Worm (Caenorhabditis elegans): ENCODE measurements around the gene abu-15.

Gene abu-15

DNA sequence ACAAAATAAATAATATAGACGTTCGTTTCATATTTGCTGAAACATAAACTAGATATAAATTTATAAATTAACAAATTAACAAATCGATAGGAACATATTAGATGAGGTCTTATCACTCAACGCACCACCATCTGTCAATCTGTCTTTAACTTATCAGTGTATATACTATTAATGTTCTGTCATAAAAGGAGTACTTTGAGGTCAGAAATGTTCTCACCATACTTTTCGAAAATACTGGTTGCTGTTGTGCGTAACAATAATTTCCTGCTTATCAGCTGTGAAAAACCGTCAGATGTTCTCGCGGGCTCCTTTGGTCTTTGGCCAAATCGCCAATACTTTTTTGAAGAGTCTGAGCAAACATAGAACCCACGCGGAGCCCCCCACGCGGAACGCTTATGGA, 34.1 kb downstream of the abu-15 start, which contains the start of gene C03A7.13 (continued):
- TF ChIP-seq fos-1 (tag; optimal IDR thresholded peaks at IDR 0.05) (no peak), nhr-11 (tag; optimal IDR thresholded peaks at IDR 0.05) (no peak), unc-62 (GFP tag; optimal IDR thresholded peaks at IDR 0.05) (no peak), ztf-4 (tag; optimal IDR thresholded peaks at IDR 0.05) (no peak)

DNA sequence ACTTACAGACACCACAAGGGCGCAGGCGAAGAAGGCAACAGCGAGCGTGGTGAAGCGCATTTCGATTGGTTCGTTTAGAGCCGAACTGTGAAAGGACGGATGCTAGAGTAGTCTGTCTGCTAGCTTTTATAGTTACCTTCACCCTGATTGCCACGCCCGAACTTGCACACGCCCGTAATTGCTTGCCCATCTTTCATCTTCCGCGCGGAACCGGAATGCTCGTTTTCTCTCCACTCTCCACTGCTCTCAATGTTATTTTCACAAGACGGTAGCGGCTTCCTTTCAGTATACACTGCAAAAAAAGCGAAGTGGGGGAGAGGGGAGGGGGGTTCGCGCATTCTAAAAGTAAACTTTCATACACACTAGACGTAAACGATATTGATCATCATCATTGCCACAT, 36.1 kb downstream of the abu-15 start, which contains the start of gene abu-8:
abu-8 (minus strand) TSS at position 101 of the 400 bp plus-strand sequence.
- TF ChIP-seq nhr-20 (tag; optimal IDR thresholded peaks at IDR 0.05) (no peak), hlh-17 (GFP tag; optimal IDR thresholded peaks at IDR 0.05; ENCODE audit: borderline replicate concordance) (no peak), unc-86 (tag; optimal IDR thresholded peaks at IDR 0.05) (no peak), ceh-90 (tag; optimal IDR thresholded peaks at IDR 0.05) (no peak), lin-13 (GFP tag; optimal IDR thresholded peaks at IDR 0.05) (no peak), dpl-1 (GFP tag; optimal IDR thresholded peaks at IDR 0.05) (no peak), elt-3 (tag; optimal IDR thresholded peaks at IDR 0.05) (no peak), egl-27 (tag; optimal IDR thresholded peaks at IDR 0.05) (no peak), ceh-8 (GFP tag; optimal IDR thresholded peaks at IDR 0.05) (no peak), hlh-4 (tag; optimal IDR thresholded peaks at IDR 0.05) (no peak), ama-1 (optimal IDR thresholded peaks at IDR 0.05) (no peak), jun-1 (tag; optimal IDR thresholded peaks at IDR 0.05) (no peak), sptf-1 (tag; optimal IDR thresholded peaks at IDR 0.05) (no peak)

DNA sequence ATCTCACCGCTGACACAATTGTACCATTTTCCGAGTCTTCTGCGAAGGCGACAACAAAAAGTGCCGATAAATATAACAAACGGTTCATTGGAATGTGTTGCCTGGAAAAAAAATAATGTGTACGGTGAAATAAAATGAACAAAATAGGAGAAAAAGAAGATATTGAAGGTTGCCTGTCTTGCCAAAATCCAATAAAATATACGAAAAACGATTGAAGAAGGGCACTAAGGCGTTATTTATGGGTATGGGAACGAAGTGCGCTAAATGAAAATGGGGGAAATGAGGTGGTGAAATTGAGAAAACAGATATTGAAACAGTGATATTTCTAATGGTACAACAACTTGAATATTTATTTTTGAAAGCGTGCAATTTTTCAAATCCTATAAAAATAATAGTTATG, 39.8 kb downstream of the abu-15 start, which contains the start of gene Y47A7.2:
Y47A7.2 (minus strand) TSS at position 101 of the 400 bp plus-strand sequence.
- TF ChIP-seq hlh-17 (GFP tag; optimal IDR thresholded peaks at IDR 0.05; ENCODE audit: borderline replicate concordance) = no peak
- TF ChIP-seq pag-3 (tag; optimal IDR thresholded peaks at IDR 0.05; ENCODE audit: borderline replicate concordance, insufficient read depth) = no peak
- TF ChIP-seq nhr-71 (tag; optimal IDR thresholded peaks at IDR 0.05) = no peak
- TF ChIP-seq nhr-85 (tag) = no peak
- no peak for TF ChIP-seq efl-3 (GFP tag; optimal IDR thresholded peaks at IDR 0.05)
- TF ChIP-seq nhr-28 (tag; optimal IDR thresholded peaks at IDR 0.05) = no peak
- TF ChIP-seq nhr-19 (GFP tag; conservative IDR thresholded peaks at IDR 0.05) = no peak
- no peak for TF ChIP-seq zag-1 (tag; optimal IDR thresholded peaks at IDR 0.05)

DNA sequence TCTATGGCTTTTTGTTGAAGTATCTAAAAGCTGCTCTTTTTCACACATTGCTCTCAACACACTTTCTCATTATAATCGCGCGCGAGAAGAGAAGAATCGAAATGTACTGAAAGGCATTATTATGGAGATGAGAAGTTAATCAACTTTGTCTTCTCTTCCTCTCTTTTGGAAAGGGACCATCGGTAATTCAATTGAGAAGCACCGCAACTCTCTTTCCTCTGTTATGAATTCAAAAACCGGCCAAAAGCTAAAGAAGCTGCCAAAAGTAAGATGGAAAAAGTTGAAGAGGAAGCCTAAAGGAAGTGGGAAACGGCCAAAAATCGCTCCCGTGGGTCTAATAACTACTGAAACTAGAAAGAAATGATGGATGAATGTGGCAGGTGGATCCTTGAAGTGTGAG, 41.8 kb downstream of the abu-15 start:
- TF ChIP-seq pag-3 (tag; optimal IDR thresholded peaks at IDR 0.05; ENCODE audit: borderline replicate concordance, insufficient read depth) (no peak), unc-86 (tag; optimal IDR thresholded peaks at IDR 0.05) (no peak), Y116A8C.19 (tag; optimal IDR thresholded peaks at IDR 0.05; ENCODE audit: borderline replicate concordance) (no peak), jun-1 (tag; optimal IDR thresholded peaks at IDR 0.05) (no peak), lin-14 (GFP tag; optimal IDR thresholded peaks at IDR 0.05) (peak; percentile 49), C16A3.4 (tag; optimal IDR thresholded peaks at IDR 0.05) (no peak), egl-27 (tag; optimal IDR thresholded peaks at IDR 0.05) (no peak), nhr-71 (tag; optimal IDR thresholded peaks at IDR 0.05) (peak; percentile 14), sptf-1 (tag; optimal IDR thresholded peaks at IDR 0.05) (no peak), nhr-11 (tag; optimal IDR thresholded peaks at IDR 0.05) (no peak), nhr-237 (tag; optimal IDR thresholded peaks at IDR 0.05) (no peak), ceh-8 (GFP tag; optimal IDR thresholded peaks at IDR 0.05) (peak; percentile 31), hlh-17 (GFP tag; optimal IDR thresholded peaks at IDR 0.05; ENCODE audit: borderline replicate concordance) (no peak), ceh-82 (tag; optimal IDR thresholded peaks at IDR 0.05) (no peak), nhr-76 (tag; optimal IDR thresholded peaks at IDR 0.05) (no peak), fkh-10 (GFP tag; optimal IDR thresholded peaks at IDR 0.05) (peak; percentile 44), sox-4 (tag; optimal IDR thresholded peaks at IDR 0.05) (no peak), fos-1 (tag; optimal IDR thresholded peaks at IDR 0.05) (no peak), ces-1 (GFP tag; optimal IDR thresholded peaks at IDR 0.05) (peak; percentile 76), sup-37 (GFP tag; optimal IDR thresholded peaks at IDR 0.05) (no peak), F16B12.6 (tag; optimal IDR thresholded peaks at IDR 0.05) (no peak), nhr-47 (tag; optimal IDR thresholded peaks at IDR 0.05) (peak; percentile 3), ceh-63 (GFP tag; optimal IDR thresholded peaks at IDR 0.05) (no peak)
